Worm (Caenorhabditis elegans) whole organism, young adult: ENCODE data around the gene mig-15.

Experiments
- F57A8.1 ChIP-seq: fragments of 200-800 bp; sonication (Bioruptor generic); optimal IDR thresholded peaks from 2 replicates; lab custom pipeline; 2018; ENCODE audit warnings: mild to moderate bottlenecking, missing genetic modification characterization, moderate library complexity, missing compliant biosample characterization
- ZK185.1 ChIP-seq: sonication (generic microtip); optimal IDR thresholded peaks from 2 replicates; lab custom pipeline; 2016; ENCODE audit warnings: mild to moderate bottlenecking, missing genetic modification characterization, missing compliant biosample characterization; ENCODE audit not compliant: poor library complexity, severe bottlenecking
- ama-1 ChIP-seq, 3 experiments: fragments of 150-350 bp in 1 of 3; sonication (generic microtip) in 2 of 3; optimal IDR thresholded peaks; 2 replicates each; lab custom pipeline; 2014 to 2018; ENCODE audit warnings: missing biosample characterization in 2 of 3, missing genetic modification characterization in 2 of 3, missing genetic modification reagents in 2 of 3
- attf-3 ChIP-seq: fragments of 200-800 bp; sonication (Bioruptor generic); conservative IDR thresholded peaks from 2 replicates; pipeline ENCODE4 v1.3.6; 2022; ENCODE audit warnings: missing genetic modification reagents, missing genetic modification characterization, missing compliant biosample characterization
- ceh-100 ChIP-seq: fragments of 200-800 bp; sonication (Bioruptor generic); IDR thresholded peaks from 2 replicates; pipeline ENCODE4 v1.3.6; 2022; ENCODE audit warnings: missing genetic modification reagents, missing genetic modification characterization, missing compliant biosample characterization
- nhr-120 ChIP-seq: fragments of 200-800 bp; sonication (Bioruptor generic); IDR thresholded peaks from 2 replicates; pipeline ENCODE4 v1.3.6; 2022; ENCODE audit warnings: missing genetic modification characterization, missing compliant biosample characterization

DNA sequence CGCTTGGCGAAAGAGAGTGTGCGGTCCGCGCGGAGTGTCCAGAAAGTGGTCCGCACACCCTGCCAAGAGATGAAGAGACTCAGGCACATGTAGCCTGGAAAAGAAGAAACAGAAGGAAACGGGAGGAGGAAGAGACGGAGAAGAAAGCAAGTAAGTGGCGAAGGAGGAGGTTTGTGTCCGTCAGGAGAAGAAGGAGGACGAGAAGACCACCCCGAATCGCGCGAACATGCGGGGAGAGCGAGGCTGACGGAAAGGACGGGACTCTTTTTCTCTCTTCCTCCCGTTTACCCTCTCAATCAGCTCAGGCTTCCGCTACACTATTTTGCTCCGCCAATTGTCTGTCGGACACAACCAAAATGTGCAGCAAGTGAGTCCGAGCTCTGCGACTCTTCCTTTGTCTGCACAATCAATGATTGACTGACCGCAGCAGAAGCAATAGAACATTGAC, 7.1 kb upstream of the mig-15 start:
- TF ChIP-seq nhr-120 (GFP tag; lab: Robert Waterston, UW) (no peak), ceh-100 (GFP tag; lab: Robert Waterston, UW) (no peak), attf-3 (GFP tag; lab: Robert Waterston, UW) (no peak), ZK185.1 (tag; lab: Kevin White, UChicago) (no peak), ama-1 (optimal IDR thresholded peaks at IDR 0.05; lab: Kevin White, UChicago) (no peak), ama-1 (GFP tag; optimal IDR thresholded peaks at IDR 0.05; lab: Kevin White, UChicago) (no peak), F57A8.1 (GFP tag; lab: Kevin White, UChicago) (no peak)
